Fruit fly (Drosophila melanogaster): ENCODE results near the gene CG45122.

DNA sequence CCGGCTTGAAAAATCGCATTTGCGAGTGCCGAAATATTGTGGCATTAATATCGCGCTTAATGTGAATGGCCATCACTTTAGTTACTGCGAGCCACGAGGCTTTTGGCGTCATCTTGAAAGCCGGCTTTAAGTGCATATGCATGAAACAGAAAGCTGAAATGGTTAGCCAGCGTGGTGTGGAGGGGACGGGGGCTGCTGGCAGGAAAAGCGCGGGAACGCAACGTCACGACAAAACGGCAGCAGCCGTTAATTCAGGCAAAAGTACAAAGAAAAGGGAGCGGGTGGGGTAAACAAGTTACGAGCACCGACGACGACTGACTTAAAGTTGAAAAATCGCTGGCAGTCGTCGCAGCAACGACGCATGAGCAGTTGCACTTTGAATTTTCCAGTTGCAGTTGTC, 28.6 kb upstream of the CG45122 start:
- TF ChIP-seq Pif1B (GFP tag; optimal IDR thresholded peaks at IDR 0.05) (no peak), CG32121 (GFP tag; IDR thresholded peaks at IDR 0.05) (no peak), CG10348 (GFP tag; IDR thresholded peaks at IDR 0.05) (no peak)

Data from whole organism, pupa.